Fruit fly (Drosophila melanogaster): ENCODE data around the gene Rac2.
A peak's percentile ranks its signal among the peaks of the same experiment; 100 is the strongest.

Rac2 gene

DNA sequence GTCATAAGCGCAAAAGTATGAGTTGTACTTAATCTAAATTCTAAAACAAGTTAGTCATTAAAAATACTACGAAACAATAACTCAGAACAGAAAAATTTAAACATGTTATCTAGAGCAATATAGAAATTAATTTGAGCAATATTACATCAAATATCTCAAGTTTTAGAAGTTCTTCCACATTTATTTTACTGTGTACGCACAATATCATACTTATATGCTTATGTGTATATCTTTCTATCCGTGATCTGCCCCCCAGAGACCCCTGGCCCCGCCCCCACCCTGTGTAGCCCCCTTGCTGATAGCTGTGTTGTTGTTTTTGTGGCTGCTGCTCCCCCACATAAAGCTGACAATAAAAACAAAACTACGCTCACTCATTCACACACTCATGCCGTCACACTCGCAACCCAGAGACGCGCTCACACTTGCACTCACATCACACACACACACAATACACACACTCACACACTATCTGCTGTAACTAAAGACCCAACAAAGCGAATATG lies 1.6 kb downstream of the Rac2 start (continued):
- TF ChIP-seq shn (GFP tag; optimal IDR thresholded peaks at IDR 0.05): no peak
- no peak for TF ChIP-seq CG11456 (GFP tag; IDR thresholded peaks at IDR 0.05)
- no peak for TF ChIP-seq CG9215 (GFP tag; IDR thresholded peaks at IDR 0.05)
- TF ChIP-seq ranshi (GFP tag; IDR thresholded peaks at IDR 0.05): no peak
- no peak for TF ChIP-seq D (optimal IDR thresholded peaks at IDR 0.05)
- no peak for TF ChIP-seq D (GFP tag; optimal IDR thresholded peaks at IDR 0.05)

DNA sequence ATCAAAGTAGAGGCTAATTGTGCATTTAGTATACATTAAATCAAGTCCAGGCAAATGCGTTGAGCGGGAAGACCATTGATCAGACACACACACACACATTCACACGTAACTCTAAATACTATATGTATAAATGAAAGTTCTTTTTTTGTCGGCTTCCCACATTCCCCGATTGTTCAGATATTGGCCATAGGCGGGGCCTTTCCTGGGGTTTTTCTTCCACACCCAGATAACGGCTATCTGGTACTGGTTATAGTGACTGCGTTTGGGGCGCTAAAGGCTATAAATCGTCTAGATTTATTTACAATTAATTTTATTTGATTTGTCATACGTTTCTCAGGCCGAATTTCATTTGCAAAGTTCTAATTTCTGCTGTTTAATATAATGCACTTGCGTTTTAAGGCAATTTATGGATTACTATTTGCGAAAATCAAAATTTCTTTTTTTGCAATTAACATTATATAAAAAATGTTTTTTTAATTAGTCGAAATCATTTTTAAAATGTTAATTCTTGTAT lies 2.1 kb downstream of the Rac2 start:
- TF ChIP-seq Ets65A (GFP tag) (peak; percentile 53), vnd (GFP tag; IDR thresholded peaks at IDR 0.05; ENCODE audit: partially characterized antibody) (no peak), CG2199 (GFP tag; IDR thresholded peaks at IDR 0.05) (peak; percentile 62; the same call in 2 of the 3 replicates), Med (GFP tag) (peak; percentile 30), sens (GFP tag) (peak; percentile 56), toy (GFP tag; IDR thresholded peaks at IDR 0.05) (no peak), Trl (optimal IDR thresholded peaks at IDR 0.05) (no peak), Trl (GFP tag; optimal IDR thresholded peaks at IDR 0.05) (no peak), CG1233 (GFP tag; optimal IDR thresholded peaks at IDR 0.05) (no peak), E2f2 (GFP tag; IDR thresholded peaks at IDR 0.05) (no peak), CG9609 (GFP tag; optimal IDR thresholded peaks at IDR 0.05) (no peak), Nf-YB (GFP tag; optimal IDR thresholded peaks at IDR 0.05) (no peak), Sox100B (GFP tag; optimal IDR thresholded peaks at IDR 0.05) (peak; percentile 13), amos (GFP tag; IDR thresholded peaks at IDR 0.05; ENCODE audit: partially characterized antibody) (no peak), Doc2 (GFP tag; IDR thresholded peaks at IDR 0.05) (no peak), B-H1 (GFP tag; IDR thresholded peaks at IDR 0.05) (no peak)

dm6 chr3L:7432265-7432664 lies 2.7 kb downstream of the Rac2 start:
- TF ChIP-seq mirr (GFP tag; optimal IDR thresholded peaks at IDR 0.05) (peak; percentile 11), CG13287 (GFP tag; IDR thresholded peaks at IDR 0.05; ENCODE audit: partially characterized antibody) (0 out of 2 replicates have a peak, but pooled peaks have one; percentile 7), CG7271 (tag; optimal IDR thresholded peaks at IDR 0.05) (no peak), CG8290 (GFP tag; optimal IDR thresholded peaks at IDR 0.05) (no peak), CG8290 (tag; optimal IDR thresholded peaks at IDR 0.05) (peak in 1 of 2 experiments; percentile 30), lab (GFP tag; optimal IDR thresholded peaks at IDR 0.05) (peak; percentile 64), Rfx (GFP tag; IDR thresholded peaks at IDR 0.05) (no peak), MTF-1 (GFP tag; optimal IDR thresholded peaks at IDR 0.05; ENCODE audit: borderline replicate concordance) (no peak), CG10959 (GFP tag; IDR thresholded peaks at IDR 0.05) (no peak), chinmo (GFP tag; IDR thresholded peaks at IDR 0.05; ENCODE audit: partially characterized antibody) (0 out of 4 replicates have a peak, but pooled peaks have one; percentile 57), unpg (GFP tag; optimal IDR thresholded peaks at IDR 0.05) (no peak), stwl (tag; optimal IDR thresholded peaks at IDR 0.05) (peak; percentile 15), CG2199 (GFP tag; IDR thresholded peaks at IDR 0.05) (peak; percentile 60; the same call in 2 of the 3 replicates), tgo (GFP tag; IDR thresholded peaks at IDR 0.05) (no peak), croc (GFP tag; conservative IDR thresholded peaks at IDR 0.05) (no peak), ewg (GFP tag; optimal IDR thresholded peaks at IDR 0.05) (no peak), pnt (GFP tag; optimal IDR thresholded peaks at IDR 0.05) (no peak), CG10274 (GFP tag; optimal IDR thresholded peaks at IDR 0.05) (no peak), Meics (GFP tag; optimal IDR thresholded peaks at IDR 0.05) (no peak), GATAe (GFP tag; conservative IDR thresholded peaks at IDR 0.05) (peak; percentile 65), CG10462 (GFP tag; optimal IDR thresholded peaks at IDR 0.05) (no peak), CG12769 (tag; optimal IDR thresholded peaks at IDR 0.05) (no peak), crp (GFP tag; optimal IDR thresholded peaks at IDR 0.05) (no peak), grn (GFP tag; optimal IDR thresholded peaks at IDR 0.05) (peak; percentile 47), Lhr (GFP tag; optimal IDR thresholded peaks at IDR 0.05) (no peak), bowl (GFP tag; IDR thresholded peaks at IDR 0.05) (no peak), gcm (GFP tag; optimal IDR thresholded peaks at IDR 0.05) (peak; percentile 19), CG6854 (GFP tag; optimal IDR thresholded peaks at IDR 0.05) (no peak), bab2 (GFP tag; optimal IDR thresholded peaks at IDR 0.05) (no peak)

Measured in whole organism, embryonic.